Fruit fly (Drosophila melanogaster) whole organism, embryonic: ENCODE measurements around the gene Rpp30.
A peak's percentile ranks its signal among the peaks of the same experiment; 100 is the strongest.

Experiments used
- ATbp ChIP-seq: fragments of 200-800 bp; sonication (Bioruptor generic); optimal IDR thresholded peaks from 2 replicates; lab custom pipeline; 2017; ENCODE audit warnings: missing biosample characterization, mild to moderate bottlenecking, missing genetic modification characterization, missing genetic modification reagents
- BEAF-32 ChIP-seq: fragments of 200-800 bp; sonication (Bioruptor generic); optimal IDR thresholded peaks from 3 replicates; lab custom pipeline; 2017; ENCODE audit warnings: missing biosample characterization, missing genetic modification characterization, mild to moderate bottlenecking, moderate library complexity, missing genetic modification reagents
- CG11085 ChIP-seq: fragments of 200-800 bp; sonication (Bioruptor generic); IDR thresholded peaks from 2 replicates; pipeline ENCODE4 v1.3.6; 2022; ENCODE audit warnings: missing biosample characterization, missing genetic modification characterization
- CG15011 ChIP-seq: fragments of 200-800 bp; sonication (Bioruptor generic); optimal IDR thresholded peaks from 3 replicates; lab custom pipeline; 2018; ENCODE audit warnings: missing biosample characterization, mild to moderate bottlenecking, missing genetic modification characterization
- CG15479 ChIP-seq: fragments of 200-800 bp; sonication (Bioruptor generic); optimal IDR thresholded peaks from 3 replicates; lab custom pipeline; 2019; ENCODE audit warnings: missing biosample characterization, mild to moderate bottlenecking, missing genetic modification characterization, moderate library complexity
- CG17829 ChIP-seq: fragments of 200-800 bp; optimal IDR thresholded peaks from 2 replicates; lab custom pipeline; 2019; ENCODE audit warnings: missing biosample characterization, mild to moderate bottlenecking, missing genetic modification characterization, moderate library complexity
- CG18619 ChIP-seq: fragments of 200-800 bp; sonication (Bioruptor generic); optimal IDR thresholded peaks from 3 replicates; lab custom pipeline; 2017; ENCODE audit warnings: missing biosample characterization, mild to moderate bottlenecking, missing genetic modification characterization
- CG2678 ChIP-seq: fragments of 200-800 bp; sonication (Bioruptor generic); optimal IDR thresholded peaks from 3 replicates; lab custom pipeline; 2019; ENCODE audit warnings: missing biosample characterization, mild to moderate bottlenecking, missing genetic modification characterization, moderate library complexity
- CG32772 ChIP-seq: fragments of 200-800 bp; sonication (Bioruptor generic); IDR thresholded peaks from 2 replicates; pipeline ENCODE4 v1.3.6; 2022; ENCODE audit warnings: missing biosample characterization, missing genetic modification characterization
- CG33557 ChIP-seq: fragments of 200-800 bp; sonication (Bioruptor generic); optimal IDR thresholded peaks from 2 replicates; lab custom pipeline; 2019; ENCODE audit warnings: missing biosample characterization, mild to moderate bottlenecking, missing genetic modification characterization, moderate library complexity
- CG3847 ChIP-seq: fragments of 200-800 bp; sonication (Bioruptor generic); IDR thresholded peaks from 2 replicates; pipeline ENCODE4 v1.3.6; 2022; ENCODE audit warnings: missing biosample characterization, missing genetic modification characterization
- CG3995 ChIP-seq: fragments of 200-800 bp; sonication (Bioruptor generic); optimal IDR thresholded peaks from 3 replicates; lab custom pipeline; 2016; ENCODE audit warnings: missing biosample characterization, missing genetic modification characterization
- CG4360 ChIP-seq: fragments of 200-800 bp; sonication (Bioruptor generic); IDR thresholded peaks from 2 replicates; pipeline ENCODE4 v1.3.6; 2022; ENCODE audit warnings: missing biosample characterization, missing genetic modification characterization
- CG6791 ChIP-seq: fragments of 200-800 bp; sonication (Bioruptor generic); IDR thresholded peaks from 3 replicates; pipeline ENCODE4 v1.3.6; 2022; ENCODE audit warnings: missing biosample characterization, missing genetic modification characterization; ENCODE audit not compliant: partially characterized antibody
- CG7556 ChIP-seq: fragments of 200-800 bp; sonication (Bioruptor generic); optimal IDR thresholded peaks from 2 replicates; lab custom pipeline; 2017; ENCODE audit warnings: missing biosample characterization, mild to moderate bottlenecking, missing genetic modification characterization
- CkIIα-i1 ChIP-seq: fragments of 200-800 bp; sonication (Bioruptor generic); IDR thresholded peaks from 2 replicates; pipeline ENCODE4 v1.3.6; 2022; ENCODE audit warnings: missing biosample characterization, missing genetic modification characterization
- Dad ChIP-seq: fragments of 200-800 bp; sonication (Bioruptor generic); optimal IDR thresholded peaks from 3 replicates; lab custom pipeline; 2016; ENCODE audit warnings: missing biosample characterization, missing genetic modification characterization
- Dll ChIP-seq: fragments of 200-800 bp; sonication (Bioruptor generic); IDR thresholded peaks from 4 replicates; pipeline ENCODE4 v1.3.6; 2022; ENCODE audit warnings: missing biosample characterization, missing genetic modification characterization; ENCODE audit not compliant: partially characterized antibody
- Hr78 ChIP-seq, 2 experiments: fragments of 200-800 bp in 1 of 2; fragments of >200 bp in 1 of 2; sonication (Bioruptor generic) in 1 of 2; optimal IDR thresholded peaks; 2 replicates each; lab custom pipeline; 2017 to 2019; ENCODE audit warnings: missing biosample characterization in 2 of 2, missing genetic modification characterization in 2 of 2, mild to moderate bottlenecking in 1 of 2, moderate library complexity in 1 of 2
- MBD-R2 ChIP-seq: fragments of 200-800 bp; sonication (Bioruptor generic); IDR thresholded peaks from 2 replicates; pipeline ENCODE4 v1.3.6; 2022; ENCODE audit warnings: missing biosample characterization, missing genetic modification characterization
- MESR4 ChIP-seq: fragments of 200-800 bp; sonication (Bioruptor generic); optimal IDR thresholded peaks from 2 replicates; lab custom pipeline; 2018; ENCODE audit warnings: missing biosample characterization, mild to moderate bottlenecking, missing genetic modification characterization, moderate library complexity
- Nf-YC ChIP-seq: fragments of 200-800 bp; optimal IDR thresholded peaks from 3 replicates; lab custom pipeline; 2019; ENCODE audit warnings: missing biosample characterization, mild to moderate bottlenecking, missing genetic modification characterization, moderate library complexity
- Poxn ChIP-seq: fragments of 200-800 bp; sonication (Bioruptor generic); IDR thresholded peaks from 2 replicates; pipeline ENCODE4 v1.3.6; 2022; ENCODE audit warnings: missing biosample characterization, missing genetic modification characterization
- Xrp1 ChIP-seq: fragments of 200-800 bp; sonication (Bioruptor generic); IDR thresholded peaks from 2 replicates; pipeline ENCODE4 v1.3.6; 2022; ENCODE audit warnings: missing biosample characterization, missing genetic modification characterization
- bsh ChIP-seq, 2 experiments: fragments of 200-800 bp; sonication (Bioruptor generic); optimal IDR thresholded peaks; 2 replicates each; lab custom pipeline; 2017 to 2018; ENCODE audit warnings: mild to moderate bottlenecking in 2 of 2, missing biosample characterization in 2 of 2, missing genetic modification characterization in 2 of 2, moderate library complexity in 1 of 2
- chm ChIP-seq: fragments of 200-800 bp; sonication (Bioruptor generic); IDR thresholded peaks from 2 replicates; pipeline ENCODE4 v1.3.6; 2022; ENCODE audit warnings: missing biosample characterization, missing genetic modification characterization
- corto ChIP-seq: fragments of 200-800 bp; sonication (Bioruptor generic); optimal IDR thresholded peaks from 2 replicates; lab custom pipeline; 2016; ENCODE audit warnings: missing biosample characterization, mild to moderate bottlenecking, missing genetic modification characterization, moderate library complexity
- dmrt99B ChIP-seq: fragments of 200-800 bp; sonication (Bioruptor generic); optimal IDR thresholded peaks from 2 replicates; lab custom pipeline; 2018; ENCODE audit warnings: missing biosample characterization, mild to moderate bottlenecking, missing genetic modification characterization, moderate library complexity
- dysf ChIP-seq: fragments of 200-800 bp; sonication (Bioruptor generic); IDR thresholded peaks from 3 replicates; pipeline ENCODE4 v1.3.6; 2022; ENCODE audit warnings: missing biosample characterization, missing genetic modification characterization
- esg ChIP-seq: fragments of 200-800 bp; sonication (Bioruptor generic); conservative IDR thresholded peaks from 2 replicates; pipeline ENCODE4 v1.3.6; 2022; ENCODE audit warnings: missing biosample characterization, missing genetic modification characterization
- fd102C ChIP-seq: fragments of 200-800 bp; sonication (Bioruptor generic); optimal IDR thresholded peaks from 2 replicates; lab custom pipeline; 2018; ENCODE audit warnings: missing biosample characterization, mild to moderate bottlenecking, missing genetic modification characterization, moderate library complexity
- gcm ChIP-seq: fragments of 200-800 bp; sonication (Bioruptor generic); optimal IDR thresholded peaks from 2 replicates; lab custom pipeline; 2019; ENCODE audit warnings: missing biosample characterization, mild to moderate bottlenecking, missing genetic modification characterization, moderate library complexity
- grau ChIP-seq: fragments of 200-800 bp; optimal IDR thresholded peaks from 3 replicates; lab custom pipeline; 2019; ENCODE audit warnings: missing biosample characterization, mild to moderate bottlenecking, missing genetic modification characterization, moderate library complexity
- ind ChIP-seq: fragments of 200-800 bp; sonication (Bioruptor generic); optimal IDR thresholded peaks from 3 replicates; lab custom pipeline; 2016; ENCODE audit warnings: missing biosample characterization, missing genetic modification characterization
- jigr1 ChIP-seq: fragments of 200-800 bp; sonication (Bioruptor generic); IDR thresholded peaks from 3 replicates; pipeline ENCODE4 v1.3.6; 2022; ENCODE audit warnings: missing biosample characterization, missing genetic modification characterization
- jumu ChIP-seq: fragments of 200-800 bp; sonication (Bioruptor generic); optimal IDR thresholded peaks from 3 replicates; lab custom pipeline; 2016; ENCODE audit warnings: missing biosample characterization, missing genetic modification characterization
- kah ChIP-seq: fragments of 200-800 bp; sonication (Bioruptor generic); optimal IDR thresholded peaks from 2 replicates; lab custom pipeline; 2018; ENCODE audit warnings: missing biosample characterization, mild to moderate bottlenecking, missing genetic modification characterization
- lab ChIP-seq: fragments of 200-800 bp; sonication (Bioruptor generic); optimal IDR thresholded peaks from 3 replicates; lab custom pipeline; 2017; ENCODE audit warnings: missing biosample characterization, missing genetic modification characterization, mild to moderate bottlenecking, moderate library complexity, missing genetic modification reagents
- onecut ChIP-seq: fragments of 200-800 bp; sonication (Bioruptor generic); IDR thresholded peaks from 2 replicates; pipeline ENCODE4 v1.3.6; 2022; ENCODE audit warnings: missing biosample characterization, missing genetic modification characterization
- pan ChIP-seq, 4 experiments: fragments of >200 bp in 3 of 4; fragments of 200-800 bp in 1 of 4; sonication (Bioruptor generic) in 1 of 4; optimal IDR thresholded peaks in 3 of 4; IDR thresholded peaks in 1 of 4; 2 replicates each; pipeline versions ENCODE4 v1.3.6 to Lab custom; 2017 to 2022; ENCODE audit warnings: missing biosample characterization in 2 of 4, missing genetic modification characterization in 2 of 4, mixed read lengths in 1 of 4
- sc ChIP-seq, 3 experiments: fragments of >200 bp in 2 of 3; fragments of 200-800 bp in 1 of 3; sonication (Bioruptor generic) in 1 of 3; optimal IDR thresholded peaks; 2 replicates in 2 of 3; 3 replicates in 1 of 3; lab custom pipeline; 2017; ENCODE audit warnings: mild to moderate bottlenecking in 1 of 3, missing biosample characterization in 1 of 3, missing genetic modification characterization in 1 of 3, missing genetic modification reagents in 1 of 3
- schlank ChIP-seq: fragments of 200-800 bp; sonication (Bioruptor generic); optimal IDR thresholded peaks from 2 replicates; lab custom pipeline; 2018; ENCODE audit warnings: missing biosample characterization, mild to moderate bottlenecking, missing genetic modification characterization
- scrt ChIP-seq: fragments of 200-800 bp; sonication (Bioruptor generic); optimal IDR thresholded peaks from 2 replicates; lab custom pipeline; 2018; ENCODE audit warnings: missing biosample characterization, mild to moderate bottlenecking, missing genetic modification characterization, moderate library complexity
- seq ChIP-seq: fragments of 200-800 bp; sonication (Bioruptor generic); IDR thresholded peaks from 2 replicates; pipeline ENCODE4 v1.3.6; 2022; ENCODE audit warnings: missing biosample characterization, missing genetic modification characterization
- slbo ChIP-seq: fragments of 200-800 bp; sonication (Bioruptor generic); IDR thresholded peaks from 2 replicates; pipeline ENCODE4 v1.3.6; 2022; ENCODE audit warnings: missing biosample characterization, missing genetic modification characterization
- sob ChIP-seq: fragments of 200-800 bp; sonication (Bioruptor generic); IDR thresholded peaks from 2 replicates; pipeline ENCODE4 v1.3.6; 2022; ENCODE audit warnings: missing biosample characterization, missing genetic modification characterization
- ttk ChIP-seq: fragments of 200-800 bp; sonication (Bioruptor generic); IDR thresholded peaks from 2 replicates; pipeline ENCODE4 v2.1.2; 2022; ENCODE audit warnings: missing biosample characterization, missing genetic modification characterization
- wdn ChIP-seq: fragments of 200-800 bp; sonication (Bioruptor generic); IDR thresholded peaks from 2 replicates; pipeline ENCODE4 v1.3.6; 2022; ENCODE audit warnings: missing biosample characterization, missing genetic modification characterization
- wor ChIP-seq: fragments of 200-800 bp; sonication (Bioruptor generic); IDR thresholded peaks from 2 replicates; pipeline ENCODE4 v1.3.6; 2022; ENCODE audit warnings: missing biosample characterization, missing genetic modification characterization

The Rpp30 gene

DNA sequence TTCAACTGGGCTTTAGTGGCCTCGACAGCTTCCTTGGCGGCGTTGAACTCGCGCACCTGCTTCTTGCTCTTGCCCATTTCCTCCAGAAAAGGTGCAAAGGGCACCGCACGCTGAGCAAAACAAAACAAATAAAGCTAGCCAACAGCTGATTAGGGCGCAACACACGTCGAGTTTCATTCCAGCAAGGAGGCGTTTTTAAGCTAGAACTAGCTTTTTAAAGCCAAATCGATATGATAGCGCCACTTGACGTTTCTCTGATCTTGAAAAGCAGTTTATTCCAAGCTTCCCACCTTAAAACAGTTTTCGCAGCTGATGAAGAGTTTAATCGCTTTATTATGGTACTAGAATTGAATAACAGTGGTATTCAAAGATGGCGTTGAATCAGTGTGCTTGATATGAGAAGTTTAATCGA is 30.9 kb upstream of the Rpp30 start, which contains the start of gene CG11601 (continued):
- TF ChIP-seq Dad (GFP tag; lab: Kevin White, UChicago): peak; percentile 2
- TF ChIP-seq CG3847 (GFP tag; lab: Robert Waterston, UW): peak; percentile 43; the same call in 1 of the 2 replicates
- TF ChIP-seq slbo (GFP tag; lab: Robert Waterston, UW): peak; percentile 57
- TF ChIP-seq Nf-YC (tag; lab: Kevin White, UChicago): peak; percentile 23
- TF ChIP-seq ttk (GFP tag; lab: Robert Waterston, UW): no peak
- peak; percentile 18 for TF ChIP-seq ind
- TF ChIP-seq kah (GFP tag; lab: Kevin White, UChicago): no peak
- no peak for TF ChIP-seq CG6791 (GFP tag; lab: Robert Waterston, UW)
- no peak for TF ChIP-seq CkIIα-i1 (GFP tag; lab: Robert Waterston, UW)
- TF ChIP-seq CG2678 (tag; lab: Kevin White, UChicago): no peak
- TF ChIP-seq bsh (GFP tag; optimal IDR thresholded peaks at IDR 0.05; lab: Kevin White, UChicago): peak in 1 of 2 experiments; percentile 39
- TF ChIP-seq chm (GFP tag; lab: Robert Waterston, UW): no peak
- no peak for TF ChIP-seq seq (GFP tag; lab: Robert Waterston, UW)
- 0 out of 2 replicates have a peak, but pooled peaks have one; percentile 22 for TF ChIP-seq CG32772 (GFP tag; lab: Robert Waterston, UW)
- TF ChIP-seq schlank: no peak
- TF ChIP-seq BEAF-32 (GFP tag; lab: Kevin White, UChicago): peak; percentile 40
- TF ChIP-seq CG3995 (GFP tag; lab: Kevin White, UChicago): no peak
- TF ChIP-seq dmrt99B (tag; lab: Kevin White, UChicago): no peak
- TF ChIP-seq grau (tag; lab: Kevin White, UChicago): peak; percentile 40
- no peak for TF ChIP-seq jumu (GFP tag; lab: Kevin White, UChicago)
- TF ChIP-seq CG7556 (GFP tag; lab: Kevin White, UChicago): no peak
- peak; percentile 52; the same call in 1 of the 2 replicates for TF ChIP-seq Xrp1 (GFP tag; lab: Robert Waterston, UW)
- TF ChIP-seq onecut: peak; percentile 47
- no peak for TF ChIP-seq scrt (GFP tag; lab: Kevin White, UChicago)
- TF ChIP-seq ATbp (GFP tag; lab: Kevin White, UChicago): no peak
- TF ChIP-seq corto (GFP tag; lab: Kevin White, UChicago): no peak
- no peak for TF ChIP-seq wdn (GFP tag; lab: Robert Waterston, UW)
- TF ChIP-seq wor (GFP tag; lab: Robert Waterston, UW): no peak
- no peak for TF ChIP-seq esg
- TF ChIP-seq CG11085 (GFP tag; lab: Robert Waterston, UW): no peak
- no peak for TF ChIP-seq Dll (GFP tag; lab: Robert Waterston, UW)
- no peak for TF ChIP-seq CG18619 (GFP tag; lab: Kevin White, UChicago)
- TF ChIP-seq sc (optimal IDR thresholded peaks at IDR 0.05; lab: Kevin White, UChicago): no peak
- no peak for TF ChIP-seq sc (GFP tag; optimal IDR thresholded peaks at IDR 0.05; lab: Kevin White, UChicago)
- peak; percentile 89 for TF ChIP-seq MBD-R2 (GFP tag; lab: Robert Waterston, UW)
- no peak for TF ChIP-seq gcm (GFP tag; lab: Kevin White, UChicago)
- TF ChIP-seq sob (GFP tag; lab: Robert Waterston, UW): peak; percentile 50; the same call in 1 of the 2 replicates
- TF ChIP-seq fd102C (GFP tag; lab: Kevin White, UChicago): no peak
- no peak for TF ChIP-seq jigr1 (GFP tag; lab: Robert Waterston, UW)
- TF ChIP-seq lab (GFP tag; lab: Kevin White, UChicago): no peak
- no peak for TF ChIP-seq CG15011 (GFP tag; lab: Kevin White, UChicago)
- TF ChIP-seq MESR4: peak; percentile 30
- TF ChIP-seq CG33557: no peak
- peak; percentile 34 for TF ChIP-seq CG17829 (tag; lab: Kevin White, UChicago)
- TF ChIP-seq CG15479 (GFP tag; lab: Kevin White, UChicago): no peak
- no peak for TF ChIP-seq CG4360 (GFP tag; lab: Robert Waterston, UW)
- no peak for TF ChIP-seq pan (optimal IDR thresholded peaks at IDR 0.05; lab: Kevin White, UChicago)
- TF ChIP-seq pan (GFP tag; optimal IDR thresholded peaks at IDR 0.05 in 1 of 2, IDR thresholded peaks at IDR 0.05 in 1 of 2): peak in 1 of 2 experiments; percentile 33
- peak in 1 of 2 experiments; percentile 1 for TF ChIP-seq Hr78 (GFP tag; optimal IDR thresholded peaks at IDR 0.05; lab: Kevin White, UChicago)
- peak; percentile 60 for TF ChIP-seq dysf (GFP tag; lab: Robert Waterston, UW)
- no peak for TF ChIP-seq Poxn
